Fruit fly (Drosophila melanogaster): Measurements from ENCODE around the gene CG5013.

The CG5013 gene

dm6 chr3R:16049369-16049768 lies at the start of gene CG5013, which contains the start of gene IKKbeta:
Gene CG5013 (plus strand): TSS chr3R:16049670.
Gene IKKbeta (minus strand): TSS chr3R:16049421.
- no peak for TF ChIP-seq Dll (optimal IDR thresholded peaks at IDR 0.05)
- TF ChIP-seq CG8478 (optimal IDR thresholded peaks at IDR 0.05), result no peak
- no peak for TF ChIP-seq pan (optimal IDR thresholded peaks at IDR 0.05)
- no peak for TF ChIP-seq EcR (GFP tag; optimal IDR thresholded peaks at IDR 0.05)
- no peak for TF ChIP-seq psq (optimal IDR thresholded peaks at IDR 0.05)
- TF ChIP-seq usp (GFP tag; optimal IDR thresholded peaks at IDR 0.05), result no peak

dm6 chr3R:16004015-16004414 lies 45.5 kb upstream of the CG5013 start:
- TF ChIP-seq Dll (optimal IDR thresholded peaks at IDR 0.05), result no peak

dm6 chr3R:16004691-16005474 lies 44.6 kb upstream of the CG5013 start:
- TF ChIP-seq CG8478 (optimal IDR thresholded peaks at IDR 0.05) (no peak), psq (optimal IDR thresholded peaks at IDR 0.05) (no peak), usp (GFP tag; optimal IDR thresholded peaks at IDR 0.05) (no peak), Dll (optimal IDR thresholded peaks at IDR 0.05) (no peak), EcR (GFP tag; optimal IDR thresholded peaks at IDR 0.05) (no peak), pan (optimal IDR thresholded peaks at IDR 0.05) (no peak)

dm6 chr3R:16005943-16006342 lies 43.5 kb upstream of the CG5013 start:
- no peak for TF ChIP-seq CG8478 (optimal IDR thresholded peaks at IDR 0.05)

DNA sequence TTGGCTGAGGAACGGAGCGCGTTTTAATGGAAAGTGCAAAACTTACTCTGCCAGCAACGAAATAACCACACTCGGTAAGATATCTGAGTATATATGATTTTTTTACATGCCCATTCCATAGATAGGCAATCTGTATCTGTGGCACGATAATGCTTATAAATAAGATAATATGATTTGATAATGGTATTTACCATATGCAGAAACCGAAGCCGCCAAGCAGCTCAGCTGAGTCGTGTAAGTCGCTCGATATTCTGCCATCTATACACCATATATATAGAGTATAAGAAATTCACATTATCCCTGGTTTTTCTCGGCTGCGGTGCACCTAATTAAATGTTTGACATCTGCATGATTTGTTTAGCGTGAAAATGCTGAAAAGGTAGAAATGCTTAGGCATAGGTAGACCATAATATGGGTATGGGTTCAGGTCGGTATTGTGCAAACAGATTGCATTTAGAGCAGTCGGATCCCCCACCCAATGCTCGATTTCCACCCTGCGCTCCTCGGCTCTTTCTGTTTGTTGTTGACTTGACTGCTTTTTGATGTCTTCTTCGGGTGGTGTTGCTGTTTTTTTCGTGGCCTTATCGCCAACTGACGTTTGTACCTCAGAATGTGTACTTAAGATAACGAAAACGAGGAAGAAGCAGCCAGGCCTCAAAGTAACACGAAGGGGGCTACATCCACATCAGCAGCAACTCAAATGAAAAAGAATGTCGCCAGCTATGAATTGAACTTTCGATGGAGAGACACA lies 42.5 kb upstream of the CG5013 start:
- TF ChIP-seq pan (optimal IDR thresholded peaks at IDR 0.05), result no peak
- no peak for TF ChIP-seq EcR (GFP tag; optimal IDR thresholded peaks at IDR 0.05)
- no peak for TF ChIP-seq CG8478 (optimal IDR thresholded peaks at IDR 0.05)
- no peak for TF ChIP-seq psq (optimal IDR thresholded peaks at IDR 0.05)
- no peak for TF ChIP-seq Dll (optimal IDR thresholded peaks at IDR 0.05)
- TF ChIP-seq usp (GFP tag; optimal IDR thresholded peaks at IDR 0.05), result no peak

dm6 chr3R:16008300-16008699 lies 41.2 kb upstream of the CG5013 start:
- TF ChIP-seq pan (optimal IDR thresholded peaks at IDR 0.05), result no peak
- TF ChIP-seq psq (optimal IDR thresholded peaks at IDR 0.05), result no peak
- TF ChIP-seq EcR (GFP tag; optimal IDR thresholded peaks at IDR 0.05), result no peak
- TF ChIP-seq usp (GFP tag; optimal IDR thresholded peaks at IDR 0.05), result no peak
- no peak for TF ChIP-seq CG8478 (optimal IDR thresholded peaks at IDR 0.05)
- no peak for TF ChIP-seq Dll (optimal IDR thresholded peaks at IDR 0.05)

dm6 chr3R:16009030-16009429 lies 40.4 kb upstream of the CG5013 start, which contains the start of gene GATAe:
Gene GATAe (plus strand): TSS chr3R:16009105.
- TF ChIP-seq psq (optimal IDR thresholded peaks at IDR 0.05), result no peak
- no peak for TF ChIP-seq pan (optimal IDR thresholded peaks at IDR 0.05)
- TF ChIP-seq usp (GFP tag; optimal IDR thresholded peaks at IDR 0.05), result no peak
- TF ChIP-seq EcR (GFP tag; optimal IDR thresholded peaks at IDR 0.05), result no peak
- no peak for TF ChIP-seq Dll (optimal IDR thresholded peaks at IDR 0.05)
- no peak for TF ChIP-seq CG8478 (optimal IDR thresholded peaks at IDR 0.05)

dm6 chr3R:16010009-16010505 lies 39.4 kb upstream of the CG5013 start:
- TF ChIP-seq usp (GFP tag; optimal IDR thresholded peaks at IDR 0.05), result no peak
- TF ChIP-seq CG8478 (optimal IDR thresholded peaks at IDR 0.05), result no peak
- TF ChIP-seq pan (optimal IDR thresholded peaks at IDR 0.05), result no peak
- no peak for TF ChIP-seq psq (optimal IDR thresholded peaks at IDR 0.05)

DNA sequence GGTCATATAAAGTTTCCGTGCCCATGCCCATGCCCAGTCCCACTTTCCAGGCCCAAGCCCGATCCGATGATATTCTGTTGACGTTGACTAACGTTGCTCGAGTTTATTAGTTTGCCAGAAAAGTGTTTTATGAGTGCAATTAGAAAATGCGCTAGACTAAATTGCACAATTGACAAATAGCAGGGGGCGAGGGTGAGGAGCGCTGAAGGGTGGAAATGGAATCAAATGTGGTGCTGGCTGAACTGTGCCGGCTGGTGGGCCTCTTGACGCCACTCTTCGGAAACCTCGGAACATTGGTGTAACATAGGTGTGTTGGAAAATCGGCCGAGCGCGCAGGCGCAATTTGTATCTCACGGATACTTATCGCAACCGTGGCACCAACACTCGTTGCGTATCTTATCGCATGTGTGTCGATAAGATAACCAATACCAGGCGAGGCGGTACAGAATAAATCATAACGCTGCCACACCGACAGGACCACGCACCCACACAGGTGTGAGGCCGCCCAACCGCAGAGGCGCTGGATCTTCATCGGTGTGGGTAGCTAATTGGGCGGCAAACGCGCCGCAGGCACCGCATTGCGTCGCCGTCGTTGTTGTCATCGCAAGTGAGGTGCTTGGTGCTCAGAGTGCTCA lies 37.7 kb upstream of the CG5013 start:
- TF ChIP-seq Dll (optimal IDR thresholded peaks at IDR 0.05), result no peak
- TF ChIP-seq psq (optimal IDR thresholded peaks at IDR 0.05), result no peak
- no peak for TF ChIP-seq EcR (GFP tag; optimal IDR thresholded peaks at IDR 0.05)
- no peak for TF ChIP-seq pan (optimal IDR thresholded peaks at IDR 0.05)
- no peak for TF ChIP-seq CG8478 (optimal IDR thresholded peaks at IDR 0.05)
- TF ChIP-seq usp (GFP tag; optimal IDR thresholded peaks at IDR 0.05), result no peak

- TF ChIP-seq psq (optimal IDR thresholded peaks at IDR 0.05), result no peak
- TF ChIP-seq pan (optimal IDR thresholded peaks at IDR 0.05), result no peak
- TF ChIP-seq EcR (GFP tag; optimal IDR thresholded peaks at IDR 0.05), result no peak
- no peak for TF ChIP-seq Dll (optimal IDR thresholded peaks at IDR 0.05)
- TF ChIP-seq CG8478 (optimal IDR thresholded peaks at IDR 0.05), result no peak
These were observed 35.9 kb upstream of the CG5013 start for dm6 chr3R:16013580-16013979.

dm6 chr3R:16014573-16014972 lies 34.9 kb upstream of the CG5013 start:
- TF ChIP-seq CG8478 (optimal IDR thresholded peaks at IDR 0.05), result no peak

dm6 chr3R:16022005-16022404 lies 27.5 kb upstream of the CG5013 start:
- TF ChIP-seq psq (optimal IDR thresholded peaks at IDR 0.05) (no peak), Dll (optimal IDR thresholded peaks at IDR 0.05) (no peak), pan (optimal IDR thresholded peaks at IDR 0.05) (no peak), EcR (GFP tag; optimal IDR thresholded peaks at IDR 0.05) (no peak), CG8478 (optimal IDR thresholded peaks at IDR 0.05) (no peak), usp (GFP tag; optimal IDR thresholded peaks at IDR 0.05) (no peak)
